Worm (Caenorhabditis elegans) whole organism, early embryonic: ENCODE results near the gene alh-11.

Experiments used
- B0310.2 ChIP-seq: sonication (generic microtip); optimal IDR thresholded peaks from 2 replicates; lab custom pipeline; 2016; ENCODE audit warnings: mild to moderate bottlenecking, missing genetic modification characterization, missing compliant biosample characterization
- ama-1 ChIP-seq: fragments of 150-350 bp; optimal IDR thresholded peaks from 2 replicates; lab custom pipeline; 2014
- ceh-13 ChIP-seq: fragments of 200-800 bp; sonication (Bioruptor generic); optimal IDR thresholded peaks from 2 replicates; lab custom pipeline; 2018; ENCODE audit warnings: mild to moderate bottlenecking, missing genetic modification characterization, missing compliant biosample characterization
- flt-1 ChIP-seq: fragments of 200-800 bp; sonication (Bioruptor generic); IDR thresholded peaks from 2 replicates; pipeline ENCODE4 v1.3.6; 2022; ENCODE audit warnings: missing genetic modification characterization, missing compliant biosample characterization
- hnd-1 ChIP-seq: sonication (generic microtip); optimal IDR thresholded peaks from 2 replicates; lab custom pipeline; 2016; ENCODE audit warnings: missing genetic modification characterization, missing compliant biosample characterization
- pes-1 ChIP-seq: fragments of 200-800 bp; sonication (Bioruptor generic); IDR thresholded peaks from 2 replicates; pipeline ENCODE4 v1.3.6; 2022; ENCODE audit warnings: missing genetic modification reagents, missing genetic modification characterization, missing compliant biosample characterization
- scrt-1 ChIP-seq: fragments of 200-800 bp; sonication (Bioruptor generic); IDR thresholded peaks from 2 replicates; pipeline ENCODE4 v1.3.6; 2022; ENCODE audit warnings: missing genetic modification characterization, missing compliant biosample characterization
- tbx-11 ChIP-seq: fragments of 200-800 bp; sonication (Bioruptor generic); IDR thresholded peaks from 2 replicates; pipeline ENCODE4 v1.3.6; 2022; ENCODE audit warnings: missing genetic modification characterization, missing compliant biosample characterization
- tbx-37 ChIP-seq: fragments of 200-800 bp; sonication (Bioruptor generic); conservative IDR thresholded peaks from 2 replicates; pipeline ENCODE4 v1.3.6; 2022; ENCODE audit warnings: missing genetic modification reagents, missing genetic modification characterization, missing compliant biosample characterization
- tra-4 ChIP-seq: sonication (generic microtip); optimal IDR thresholded peaks from 2 replicates; lab custom pipeline; 2017; ENCODE audit warnings: missing genetic modification characterization, missing compliant biosample characterization

- TF ChIP-seq ceh-13 (GFP tag; lab: Kevin White, UChicago) (no peak), scrt-1 (GFP tag; lab: Robert Waterston, UW) (no peak), tra-4 (tag; lab: Kevin White, UChicago) (no peak), tbx-37 (no peak), flt-1 (no peak), pes-1 (GFP tag; lab: Robert Waterston, UW) (no peak), ama-1 (lab: Kevin White, UChicago) (no peak), B0310.2 (no peak), tbx-11 (GFP tag; lab: Robert Waterston, UW) (no peak), hnd-1 (tag; lab: Kevin White, UChicago) (no peak)
These were observed 10.1 kb downstream of the alh-11 start for ce11 chrIII:768528-768927.
